Worm (Caenorhabditis elegans): Measurements from ENCODE around the gene F14F8.9.

The F14F8.9 gene

ce11 chrV:16675553-16675952 lies 7.2 kb upstream of the F14F8.9 start, which contains the start of gene srz-1:
Gene srz-1, plus strand, starts transcription at chrV:16675853.
- TF ChIP-seq unc-130 (tag; optimal IDR thresholded peaks at IDR 0.05) (no peak), lin-39 (tag; optimal IDR thresholded peaks at IDR 0.05) (no peak), pax-3 (tag; optimal IDR thresholded peaks at IDR 0.05) (no peak), ceh-63 (GFP tag; optimal IDR thresholded peaks at IDR 0.05) (no peak), ceh-90 (tag; optimal IDR thresholded peaks at IDR 0.05) (no peak), fkh-10 (GFP tag; optimal IDR thresholded peaks at IDR 0.05) (no peak), nhr-85 (tag) (no peak), mep-1 (tag; optimal IDR thresholded peaks at IDR 0.05) (no peak), sup-37 (GFP tag; optimal IDR thresholded peaks at IDR 0.05) (no peak), lin-15B (tag; optimal IDR thresholded peaks at IDR 0.05) (no peak), C16A3.4 (tag; optimal IDR thresholded peaks at IDR 0.05) (no peak), zag-1 (tag; optimal IDR thresholded peaks at IDR 0.05) (no peak), unc-98 (GFP tag; IDR thresholded peaks at IDR 0.05) (no peak), dpl-1 (GFP tag; optimal IDR thresholded peaks at IDR 0.05) (no peak)

DNA sequence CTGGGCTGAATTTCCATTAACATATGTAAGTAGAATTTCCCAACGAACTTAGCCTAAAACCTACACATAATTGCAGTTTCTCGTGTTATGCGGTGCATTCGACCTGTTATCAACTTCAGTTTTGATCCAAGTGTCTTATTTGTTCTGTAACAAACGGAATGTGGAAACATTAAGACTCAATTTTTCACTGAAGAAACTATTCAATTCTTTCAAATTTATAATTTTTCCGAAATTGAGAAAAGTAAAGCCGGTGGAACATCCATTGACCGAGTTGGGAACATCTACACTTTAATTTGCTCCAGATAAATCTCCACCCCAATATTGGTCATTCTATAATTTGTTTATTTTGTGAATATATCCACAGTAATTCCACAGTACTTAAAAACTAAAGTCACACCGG lies 6.0 kb upstream of the F14F8.9 start:
- no peak for TF ChIP-seq nhr-12 (tag; optimal IDR thresholded peaks at IDR 0.05)
- TF ChIP-seq unc-62 (GFP tag; optimal IDR thresholded peaks at IDR 0.05) = no peak
- no peak for TF ChIP-seq elt-3 (tag; optimal IDR thresholded peaks at IDR 0.05)
- TF ChIP-seq mdl-1 (tag; optimal IDR thresholded peaks at IDR 0.05) = no peak
- TF ChIP-seq tbx-2 (tag; optimal IDR thresholded peaks at IDR 0.05) = no peak
- no peak for TF ChIP-seq ces-1 (GFP tag; optimal IDR thresholded peaks at IDR 0.05)
- no peak for TF ChIP-seq unc-30 (tag; optimal IDR thresholded peaks at IDR 0.05)
- no peak for TF ChIP-seq rnt-1 (tag; optimal IDR thresholded peaks at IDR 0.05)
- TF ChIP-seq egl-13 (tag; optimal IDR thresholded peaks at IDR 0.05) = no peak
- TF ChIP-seq lin-35 (GFP tag; optimal IDR thresholded peaks at IDR 0.05) = no peak

DNA sequence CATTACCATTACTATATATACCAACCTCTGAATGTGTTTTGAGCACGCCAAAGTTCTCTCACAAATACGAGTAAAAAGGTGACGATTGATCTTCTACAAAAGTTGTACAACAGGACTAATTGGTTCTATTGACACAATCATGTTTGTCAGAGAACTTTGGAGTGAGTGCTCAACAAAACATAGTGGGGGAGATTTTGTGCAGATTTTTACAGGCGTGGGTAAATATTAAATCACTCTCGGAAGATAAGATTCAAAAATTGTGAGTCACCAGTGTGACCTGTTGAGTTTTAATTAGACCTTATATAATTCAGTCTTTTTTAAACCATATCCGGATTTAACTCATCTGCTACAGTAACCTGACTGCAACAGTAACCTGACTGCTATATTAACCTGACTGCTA lies 3.8 kb upstream of the F14F8.9 start, which contains the start of gene F14F8.8:
Gene F14F8.8 (minus strand): TSS at position 101 of the 400 bp plus-strand sequence.
- TF ChIP-seq mab-9 (GFP tag; IDR thresholded peaks at IDR 0.05) (no peak), snu-23 (GFP tag; optimal IDR thresholded peaks at IDR 0.05) (no peak), unc-30 (tag; optimal IDR thresholded peaks at IDR 0.05) (no peak), pqm-1 (tag; optimal IDR thresholded peaks at IDR 0.05) (no peak), ztf-11 (tag; optimal IDR thresholded peaks at IDR 0.05) (no peak), ces-1 (GFP tag; optimal IDR thresholded peaks at IDR 0.05) (no peak), Y116A8C.19 (tag; optimal IDR thresholded peaks at IDR 0.05; ENCODE audit: borderline replicate concordance) (no peak), unc-130 (tag; optimal IDR thresholded peaks at IDR 0.05) (no peak), fos-1 (tag; optimal IDR thresholded peaks at IDR 0.05) (no peak), pax-3 (tag; optimal IDR thresholded peaks at IDR 0.05) (no peak), nhr-77 (tag; optimal IDR thresholded peaks at IDR 0.05) (no peak), ama-1 (optimal IDR thresholded peaks at IDR 0.05) (no peak), jun-1 (tag; optimal IDR thresholded peaks at IDR 0.05) (no peak), lsy-2 (tag; optimal IDR thresholded peaks at IDR 0.05) (no peak), rnt-1 (tag; optimal IDR thresholded peaks at IDR 0.05) (no peak), dsc-1 (tag; optimal IDR thresholded peaks at IDR 0.05) (no peak), sup-37 (GFP tag; optimal IDR thresholded peaks at IDR 0.05) (no peak), egl-13 (tag; optimal IDR thresholded peaks at IDR 0.05) (no peak), skn-1 (tag; optimal IDR thresholded peaks at IDR 0.05) (no peak)

DNA sequence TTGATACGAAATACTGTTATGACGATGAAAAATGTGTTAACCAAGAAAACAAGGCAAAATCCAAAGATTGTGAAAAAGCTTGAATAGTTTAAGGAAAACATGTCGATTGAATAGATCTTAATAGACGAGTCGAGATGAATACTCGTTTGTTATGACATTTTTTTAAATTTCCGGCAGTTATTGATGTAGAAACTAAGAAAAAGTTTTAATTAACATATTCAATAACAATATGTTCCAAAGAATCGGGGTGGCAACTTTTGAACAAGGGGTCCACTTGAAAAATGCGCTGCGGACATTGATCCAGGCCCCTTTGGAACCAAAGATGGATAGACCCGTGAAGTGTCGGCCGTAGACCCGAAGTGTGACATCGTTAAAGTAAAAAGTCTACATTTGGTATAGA lies 2.8 kb upstream of the F14F8.9 start, which contains the start of gene str-61:
Gene str-61 (minus strand): TSS at position 101 of the 400 bp plus-strand sequence.
- TF ChIP-seq blmp-1 (tag; optimal IDR thresholded peaks at IDR 0.05) (no peak), ztf-11 (tag; optimal IDR thresholded peaks at IDR 0.05) (no peak), ceh-8 (GFP tag; optimal IDR thresholded peaks at IDR 0.05) (no peak), nhr-11 (tag; optimal IDR thresholded peaks at IDR 0.05) (no peak)
